Worm (Caenorhabditis elegans) whole organism, L4 larva: ENCODE results near the gene C29E4.11.
A peak's percentile ranks its signal among the peaks of the same experiment; 100 is the strongest.

Source experiments
- F10B5.3 ChIP-seq: sonication (generic microtip); optimal IDR thresholded peaks from 2 replicates; lab custom pipeline; 2016; ENCODE audit warnings: mild to moderate bottlenecking, missing genetic modification characterization, missing compliant biosample characterization
- F44E2.7 ChIP-seq: fragments of 200-800 bp; sonication (Bioruptor generic); IDR thresholded peaks from 2 replicates; pipeline ENCODE4 v2.1.2; 2022; ENCODE audit warnings: missing genetic modification characterization, missing compliant biosample characterization
- T20F7.1 ChIP-seq: fragments of 200-800 bp; sonication (Bioruptor generic); optimal IDR thresholded peaks from 2 replicates; lab custom pipeline; 2018; ENCODE audit warnings: mild to moderate bottlenecking, missing genetic modification characterization, missing compliant biosample characterization
- ZK337.2 ChIP-seq: fragments of 200-800 bp; sonication (Bioruptor generic); IDR thresholded peaks from 2 replicates; pipeline ENCODE4 v1.3.6; 2022; ENCODE audit warnings: missing genetic modification reagents, missing genetic modification characterization, missing compliant biosample characterization
- ZK546.5 ChIP-seq, 2 experiments: sonication (generic microtip); optimal IDR thresholded peaks; 2 replicates each; lab custom pipeline; 2017; ENCODE audit warnings: missing biosample characterization in 2 of 2, missing genetic modification characterization in 2 of 2
- ceh-62 ChIP-seq: sonication (generic microtip); optimal IDR thresholded peaks from 2 replicates; lab custom pipeline; 2017; ENCODE audit warnings: missing biosample characterization, missing genetic modification characterization
- ceh-82 ChIP-seq: sonication (generic microtip); optimal IDR thresholded peaks from 2 replicates; lab custom pipeline; 2017; ENCODE audit warnings: missing biosample characterization, missing genetic modification characterization
- ces-1 ChIP-seq: fragments of 150-350 bp; sonication (generic microtip); optimal IDR thresholded peaks from 4 replicates; lab custom pipeline; 2014; ENCODE audit warnings: missing biosample characterization, missing genetic modification reagents, missing genetic modification characterization
- cey-2 ChIP-seq: sonication (generic microtip); optimal IDR thresholded peaks from 3 replicates; lab custom pipeline; 2017; ENCODE audit warnings: missing genetic modification characterization, mild to moderate bottlenecking, missing compliant biosample characterization, antibody characterized with exemption, borderline replicate concordance; ENCODE audit not compliant: insufficient read depth
- daf-16 ChIP-seq, 3 experiments: sonication (generic microtip); optimal IDR thresholded peaks; 2 replicates each; lab custom pipeline; 2016 to 2017; ENCODE audit warnings: missing genetic modification characterization in 3 of 3, missing genetic modification reagents in 3 of 3, mild to moderate bottlenecking in 2 of 3, missing compliant biosample characterization in 2 of 3, missing biosample characterization in 1 of 3, moderate library complexity in 1 of 3
- daf-19 ChIP-seq: fragments of 200-800 bp; sonication (Bioruptor generic); conservative IDR thresholded peaks from 2 replicates; pipeline ENCODE4 v1.3.6; 2022; ENCODE audit warnings: missing genetic modification characterization, missing compliant biosample characterization
- dmd-6 ChIP-seq: fragments of 200-800 bp; sonication (Bioruptor generic); IDR thresholded peaks from 2 replicates; pipeline ENCODE4 v1.3.6; 2022; ENCODE audit warnings: missing genetic modification reagents, missing genetic modification characterization, missing compliant biosample characterization
- dmd-9 ChIP-seq: fragments of 200-800 bp; sonication (Bioruptor generic); IDR thresholded peaks from 2 replicates; pipeline ENCODE4 v1.3.6; 2022; ENCODE audit warnings: missing genetic modification reagents, missing genetic modification characterization, missing compliant biosample characterization
- dpl-1 ChIP-seq: fragments of 150-350 bp; optimal IDR thresholded peaks from 2 replicates; lab custom pipeline; 2014; ENCODE audit warnings: missing biosample characterization, missing genetic modification reagents, missing genetic modification characterization
- dve-1 ChIP-seq: sonication (generic microtip); optimal IDR thresholded peaks from 2 replicates; lab custom pipeline; 2017; ENCODE audit warnings: antibody characterized with exemption, mild to moderate bottlenecking, missing genetic modification characterization, missing compliant biosample characterization; ENCODE audit not compliant: insufficient read depth
- hlh-11 ChIP-seq: fragments of 200-800 bp; sonication (Bioruptor generic); optimal IDR thresholded peaks from 2 replicates; lab custom pipeline; 2018; ENCODE audit warnings: mild to moderate bottlenecking, missing genetic modification characterization, missing compliant biosample characterization
- hlh-30 ChIP-seq: sonication (generic microtip); optimal IDR thresholded peaks from 2 replicates; lab custom pipeline; 2017; ENCODE audit warnings: antibody characterized with exemption, mild to moderate bottlenecking, missing genetic modification characterization, missing compliant biosample characterization; ENCODE audit not compliant: insufficient read depth
- hmg-1.1 ChIP-seq: fragments of 200-800 bp; sonication (Bioruptor generic); IDR thresholded peaks from 2 replicates; pipeline ENCODE4 v1.3.6; 2022; ENCODE audit warnings: missing genetic modification reagents, missing genetic modification characterization, missing compliant biosample characterization
- jun-1 ChIP-seq: fragments of 150-350 bp; optimal IDR thresholded peaks from 2 replicates; lab custom pipeline; 2014; ENCODE audit warnings: missing biosample characterization, missing genetic modification reagents, missing genetic modification characterization
- lin-29 ChIP-seq: fragments of 200-800 bp; sonication (Bioruptor generic); IDR thresholded peaks from 2 replicates; pipeline ENCODE4 v1.3.6; 2022; ENCODE audit warnings: missing genetic modification reagents, missing genetic modification characterization, missing compliant biosample characterization
- lin-39 ChIP-seq: fragments of 150-350 bp; optimal IDR thresholded peaks from 2 replicates; lab custom pipeline; 2014; ENCODE audit warnings: missing biosample characterization, missing genetic modification reagents, missing genetic modification characterization
- lsy-2 ChIP-seq, 2 experiments: fragments of 150-350 bp in 1 of 2; sonication (generic microtip) in 1 of 2; optimal IDR thresholded peaks; 2 replicates each; lab custom pipeline; 2014 to 2017; ENCODE audit warnings: missing biosample characterization in 2 of 2, missing genetic modification characterization in 2 of 2
- mdl-1 ChIP-seq, 2 experiments: fragments of 150-350 bp in 1 of 2; sonication (generic microtip) in 1 of 2; optimal IDR thresholded peaks; 2 replicates each; lab custom pipeline; 2014 to 2017; ENCODE audit warnings: missing biosample characterization in 2 of 2, missing genetic modification characterization in 2 of 2
- mxl-2 ChIP-seq: fragments of 200-800 bp; sonication (Bioruptor generic); conservative IDR thresholded peaks from 2 replicates; pipeline ENCODE4 v1.3.6; 2022; ENCODE audit warnings: missing genetic modification reagents, missing genetic modification characterization, missing compliant biosample characterization
- mxl-3 ChIP-seq: fragments of 200-800 bp; sonication (Bioruptor generic); optimal IDR thresholded peaks from 2 replicates; lab custom pipeline; 2018; ENCODE audit warnings: mild to moderate bottlenecking, missing genetic modification characterization, missing compliant biosample characterization
- nhr-237 ChIP-seq: sonication (generic microtip); optimal IDR thresholded peaks from 2 replicates; lab custom pipeline; 2017; ENCODE audit warnings: missing biosample characterization, missing genetic modification characterization
- nhr-28 ChIP-seq: fragments of 150-350 bp; optimal IDR thresholded peaks from 2 replicates; lab custom pipeline; 2014; ENCODE audit warnings: missing biosample characterization, missing genetic modification characterization
- nhr-76 ChIP-seq: fragments of 150-350 bp; optimal IDR thresholded peaks from 2 replicates; lab custom pipeline; 2014; ENCODE audit warnings: missing biosample characterization, missing genetic modification characterization
- nhr-77 ChIP-seq: fragments of 150-350 bp; optimal IDR thresholded peaks from 2 replicates; lab custom pipeline; 2014; ENCODE audit warnings: missing biosample characterization, missing genetic modification characterization
- pha-4 ChIP-seq, 2 experiments: fragments of 150-350 bp in 1 of 2; fragments of 200-800 bp in 1 of 2; sonication (Bioruptor generic) in 1 of 2; IDR thresholded peaks in 1 of 2; optimal IDR thresholded peaks in 1 of 2; 2 replicates each; pipeline versions ENCODE4 v1.3.6 to Lab custom; 2014 to 2022; ENCODE audit warnings: missing genetic modification characterization in 2 of 2, missing genetic modification reagents in 2 of 2, missing biosample characterization in 1 of 2, missing compliant biosample characterization in 1 of 2
- php-3 ChIP-seq: fragments of 200-800 bp; sonication (Bioruptor generic); IDR thresholded peaks from 2 replicates; pipeline ENCODE4 v1.3.6; 2022; ENCODE audit warnings: missing genetic modification reagents, missing genetic modification characterization, missing compliant biosample characterization
- saeg-2 ChIP-seq: fragments of 200-800 bp; sonication (Bioruptor generic); IDR thresholded peaks from 2 replicates; pipeline ENCODE4 v1.3.6; 2022; ENCODE audit warnings: missing genetic modification reagents, missing genetic modification characterization, missing compliant biosample characterization
- set-16 ChIP-seq: fragments of 200-800 bp; sonication (Bioruptor generic); IDR thresholded peaks from 2 replicates; pipeline ENCODE4 v1.3.6; 2022; ENCODE audit warnings: missing genetic modification reagents, missing genetic modification characterization, missing compliant biosample characterization
- unc-130 ChIP-seq: sonication (generic microtip); optimal IDR thresholded peaks from 2 replicates; lab custom pipeline; 2016; ENCODE audit warnings: missing genetic modification reagents, missing genetic modification characterization, missing compliant biosample characterization
- unc-39 ChIP-seq: sonication (generic microtip); optimal IDR thresholded peaks from 2 replicates; lab custom pipeline; 2017; ENCODE audit warnings: missing biosample characterization, missing genetic modification characterization
- unc-62 ChIP-seq, 3 experiments: fragments of 150-350 bp in 1 of 3; sonication (generic microtip); optimal IDR thresholded peaks in 2 of 3; peaks in 1 of 3; 1 replicate in 1 of 3; 2 replicates in 2 of 3; lab custom pipeline; 2014 to 2017; ENCODE audit warnings: missing biosample characterization in 3 of 3, missing genetic modification characterization in 3 of 3, missing genetic modification reagents in 3 of 3, missing genotype in 1 of 3

C29E4.11 gene

ce11 chrIII:7917667-7918066 is 40.2 kb downstream of the C29E4.11 start, which contains the start of gene gly-3:
gly-3 (minus strand) TSS chrIII:7917767.
- TF ChIP-seq unc-62 (GFP tag; optimal IDR thresholded peaks at IDR 0.05 in 1 of 2; lab: Kevin White, UChicago) (no peak), unc-62 (tag; optimal IDR thresholded peaks at IDR 0.05; lab: Kevin White, UChicago) (no peak)

ce11 chrIII:7913488-7913887 is 44.4 kb downstream of the C29E4.11 start, which contains the start of gene ZK688.12:
ZK688.12 (minus strand) TSS chrIII:7913588.
- TF ChIP-seq ces-1 (GFP tag; lab: Kevin White, UChicago), result no peak
- TF ChIP-seq F10B5.3 (tag; lab: Kevin White, UChicago), result no peak
- TF ChIP-seq set-16 (GFP tag; lab: Robert Waterston, UW), result no peak

DNA sequence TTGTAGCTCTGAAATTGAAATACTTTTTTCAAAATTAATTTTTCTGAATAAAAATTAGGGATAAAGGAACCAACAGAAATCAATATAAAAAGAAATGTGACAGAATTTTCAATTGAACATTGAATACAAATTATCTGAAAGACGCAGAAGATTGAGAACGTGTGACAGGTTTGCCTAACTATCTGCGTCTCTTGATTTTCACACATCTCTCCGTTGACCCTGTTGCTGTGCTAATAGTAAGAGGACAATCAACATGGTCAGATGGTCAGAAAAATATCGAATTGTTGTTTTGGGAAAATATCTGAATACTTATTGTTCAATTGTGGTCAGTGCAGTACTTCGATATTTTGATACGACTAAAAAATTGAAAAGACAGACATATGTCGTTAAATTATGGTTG is 46.3 kb downstream of the C29E4.11 start, which contains the start of gene ZK688.7:
ZK688.7 (minus strand) TSS at position 14 of the 400 bp plus-strand sequence.
- TF ChIP-seq hlh-30 (peak; percentile 86), saeg-2 (GFP tag; lab: Robert Waterston, UW) (no peak), jun-1 (tag; lab: Kevin White, UChicago) (no peak), lin-39 (tag; lab: Kevin White, UChicago) (no peak), unc-39 (tag; lab: Kevin White, UChicago) (no peak), lsy-2 (tag; optimal IDR thresholded peaks at IDR 0.05; lab: Kevin White, UChicago) (peak in 1 of 2 experiments; percentile 29), ceh-82 (no peak), unc-62 (GFP tag; optimal IDR thresholded peaks at IDR 0.05 in 1 of 2; lab: Kevin White, UChicago) (peak in 1 of 2 experiments; percentile 87), unc-62 (tag; optimal IDR thresholded peaks at IDR 0.05; lab: Kevin White, UChicago) (no peak), mxl-3 (peak; percentile 31), mdl-1 (tag; optimal IDR thresholded peaks at IDR 0.05; lab: Kevin White, UChicago) (peak in 1 of 2 experiments; percentile 47), ZK546.5 (tag; optimal IDR thresholded peaks at IDR 0.05; lab: Kevin White, UChicago) (no peak), nhr-76 (no peak), nhr-77 (tag; lab: Kevin White, UChicago) (no peak), nhr-237 (no peak), pha-4 (GFP tag; IDR thresholded peaks at IDR 0.05; lab: Robert Waterston, UW) (no peak), pha-4 (tag; optimal IDR thresholded peaks at IDR 0.05; lab: Kevin White, UChicago) (no peak), daf-19 (GFP tag; lab: Robert Waterston, UW) (no peak), F44E2.7 (GFP tag; lab: Robert Waterston, UW) (no peak), hlh-11 (peak; percentile 56), dmd-9 (GFP tag; lab: Robert Waterston, UW) (no peak), ZK337.2 (GFP tag; lab: Robert Waterston, UW) (no peak), T20F7.1 (GFP tag; lab: Kevin White, UChicago) (peak; percentile 2), php-3 (no peak), dmd-6 (GFP tag; lab: Robert Waterston, UW) (no peak), daf-16 (GFP tag; optimal IDR thresholded peaks at IDR 0.05; lab: Kevin White, UChicago) (no peak), daf-16 (tag; optimal IDR thresholded peaks at IDR 0.05; lab: Kevin White, UChicago) (peak; percentile 84), hmg-1.1 (GFP tag; lab: Robert Waterston, UW) (no peak), mxl-2 (GFP tag; lab: Robert Waterston, UW) (no peak), lin-29 (GFP tag; lab: Robert Waterston, UW) (no peak), ceh-62 (no peak), dve-1 (peak; percentile 60), unc-130 (GFP tag; lab: Kevin White, UChicago) (no peak), nhr-28 (tag; lab: Kevin White, UChicago) (peak; percentile 60), dpl-1 (GFP tag; lab: Kevin White, UChicago) (no peak), cey-2 (tag; lab: Kevin White, UChicago) (no peak)
